Worm (Caenorhabditis elegans): ENCODE results near the gene xrn-1.

The xrn-1 gene

DNA sequence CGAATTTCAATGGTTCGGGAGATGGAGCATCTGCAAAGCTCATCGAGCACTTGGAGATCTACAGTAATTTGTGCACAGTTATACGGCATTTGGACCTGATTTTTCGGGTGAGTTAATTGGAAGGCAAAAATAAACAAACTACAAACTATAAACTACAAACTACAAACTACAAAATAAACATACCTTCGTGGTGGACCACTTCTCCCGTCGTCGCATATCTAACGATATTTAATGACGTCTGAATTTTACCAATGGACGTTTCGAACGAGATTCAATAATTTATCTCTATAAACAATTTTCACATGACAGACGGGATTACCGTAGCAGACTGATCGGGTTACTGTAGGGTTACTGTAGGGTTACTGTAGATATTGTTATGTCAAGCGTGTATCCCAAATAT lies 37.5 kb downstream of the xrn-1 start:
- no peak for TF ChIP-seq sea-1 (GFP tag; conservative IDR thresholded peaks at IDR 0.05)

DNA sequence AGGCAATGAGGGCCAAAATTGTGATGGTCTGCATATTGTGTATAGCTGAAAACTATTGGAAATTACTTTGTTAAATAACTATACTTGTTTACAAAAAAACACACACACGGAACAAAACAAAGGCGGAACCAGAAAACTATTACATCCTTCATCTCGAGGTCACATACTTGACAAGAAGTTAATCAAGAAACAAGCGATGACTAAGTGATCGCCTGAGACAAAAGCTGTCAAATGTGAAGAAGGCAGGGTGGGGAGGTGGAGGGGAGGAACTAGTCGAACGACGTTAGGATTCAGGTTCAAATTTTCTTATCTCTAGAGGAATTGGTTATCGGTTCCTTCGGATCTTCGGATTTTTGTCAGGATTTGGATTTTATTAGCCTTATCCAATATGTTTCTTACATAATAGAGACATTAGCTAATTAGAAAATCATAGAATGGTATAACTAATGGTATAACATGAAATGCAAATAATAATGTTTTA lies 40.5 kb downstream of the xrn-1 start, which contains the start of gene cpg-7:
TSS of gene cpg-7 (minus strand) at position 51 of the 481 bp plus-strand sequence.
- no peak for TF ChIP-seq tbx-37 (GFP tag; conservative IDR thresholded peaks at IDR 0.05)
- TF ChIP-seq ets-7 (tag; optimal IDR thresholded peaks at IDR 0.05): no peak
- no peak for TF ChIP-seq hmg-4 (GFP tag; optimal IDR thresholded peaks at IDR 0.05)
- no peak for TF ChIP-seq hmbx-1 (tag; optimal IDR thresholded peaks at IDR 0.05)
- no peak for TF ChIP-seq tra-4 (tag; optimal IDR thresholded peaks at IDR 0.05)
- no peak for TF ChIP-seq pes-1 (GFP tag; IDR thresholded peaks at IDR 0.05)
- TF ChIP-seq ceh-13 (GFP tag; optimal IDR thresholded peaks at IDR 0.05): no peak
- TF ChIP-seq sea-1 (GFP tag; conservative IDR thresholded peaks at IDR 0.05): no peak

DNA sequence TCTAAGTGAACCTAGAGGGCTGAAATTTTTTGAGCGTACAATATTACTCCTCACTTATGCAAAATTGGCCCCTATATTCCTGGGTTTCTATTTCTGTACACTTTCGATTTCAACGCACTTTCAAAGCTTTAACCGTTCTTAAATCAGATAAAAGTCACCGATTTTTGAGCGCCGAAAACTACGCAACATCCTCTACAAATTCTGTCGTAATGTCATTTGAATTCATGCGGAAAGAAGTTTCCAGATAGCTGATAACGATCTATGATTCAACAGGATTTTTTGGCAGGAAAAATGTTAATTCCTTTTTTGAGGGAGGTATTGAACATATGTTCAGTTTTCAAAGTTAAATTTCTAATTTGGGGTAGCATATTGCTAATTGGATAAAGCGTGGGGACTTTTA lies 44.1 kb downstream of the xrn-1 start:
- TF ChIP-seq ets-7 (tag; optimal IDR thresholded peaks at IDR 0.05) (no peak), hmbx-1 (tag; optimal IDR thresholded peaks at IDR 0.05) (no peak)

DNA sequence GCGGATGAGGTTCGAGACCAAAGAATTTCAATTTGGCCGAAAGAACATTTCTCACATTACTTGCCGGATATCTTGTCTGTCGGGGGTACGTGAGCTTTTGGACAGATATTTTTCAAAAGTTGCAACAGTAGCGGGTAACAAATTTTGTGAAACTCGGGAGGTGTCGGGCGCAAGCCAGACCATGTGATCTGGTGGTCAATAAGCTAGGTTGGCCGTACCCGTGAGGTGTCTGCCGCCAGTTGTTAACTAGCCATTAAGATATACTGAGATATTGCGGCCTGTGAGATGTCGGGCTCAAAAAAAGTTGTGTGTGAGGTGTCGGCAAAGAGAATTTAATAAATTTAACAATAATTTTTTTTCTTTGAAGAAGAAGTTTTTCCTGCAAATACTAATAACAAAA lies 49.7 kb downstream of the xrn-1 start:
- no peak for TF ChIP-seq scrt-1 (GFP tag; IDR thresholded peaks at IDR 0.05)

DNA sequence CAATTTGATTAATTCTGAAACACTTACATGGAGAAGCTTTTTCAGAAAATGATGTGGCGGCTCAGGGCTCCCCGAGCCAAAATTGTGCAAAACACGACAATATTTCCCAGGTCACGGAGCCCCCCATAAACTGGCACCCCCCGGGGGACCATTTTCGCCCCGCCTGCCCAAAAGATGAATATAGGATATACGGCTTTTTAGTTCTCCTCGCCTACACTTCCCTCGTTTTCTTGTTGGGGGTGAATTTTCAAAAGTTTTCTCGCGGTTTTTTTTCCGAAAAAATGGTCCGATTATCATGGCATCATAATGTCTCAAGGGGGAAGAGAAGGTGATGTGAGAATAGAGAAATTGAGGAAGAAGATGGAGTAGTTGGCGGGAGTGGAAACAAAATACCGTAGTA lies 53.4 kb downstream of the xrn-1 start, which contains the start of gene K09E4.4:
TSS of gene K09E4.4 (minus strand) at position 101 of the 400 bp plus-strand sequence.
- TF ChIP-seq hnd-1 (tag; optimal IDR thresholded peaks at IDR 0.05): no peak
- no peak for TF ChIP-seq hmbx-1 (tag; optimal IDR thresholded peaks at IDR 0.05)
- TF ChIP-seq tbx-11 (GFP tag; IDR thresholded peaks at IDR 0.05): no peak
- no peak for TF ChIP-seq ets-7 (tag; optimal IDR thresholded peaks at IDR 0.05)
- TF ChIP-seq pes-1 (GFP tag; IDR thresholded peaks at IDR 0.05): no peak

DNA sequence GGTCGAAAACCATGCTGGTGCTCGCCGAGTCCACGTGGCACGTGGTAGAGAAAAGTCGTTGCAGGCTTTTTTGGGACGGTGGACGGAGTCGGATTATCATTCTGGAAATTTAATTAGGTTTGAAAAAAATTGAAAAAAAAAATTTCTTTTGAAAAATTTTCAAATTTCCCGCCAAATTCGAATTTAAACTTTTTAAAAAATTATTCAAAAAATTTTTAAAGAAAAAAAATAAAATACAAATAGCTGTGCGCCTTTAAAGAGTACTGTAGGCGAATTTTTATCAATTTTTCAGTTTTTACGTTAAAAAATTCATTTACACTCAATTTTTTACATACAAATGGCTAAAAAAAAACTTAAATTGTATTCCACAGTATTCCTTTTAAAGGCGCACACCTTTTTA lies 58.1 kb downstream of the xrn-1 start, which contains the start of gene K09E4.3:
TSS of gene K09E4.3 (minus strand) at position 101 of the 400 bp plus-strand sequence.
- TF ChIP-seq aly-1 (tag; optimal IDR thresholded peaks at IDR 0.05) (no peak), ceh-13 (GFP tag; optimal IDR thresholded peaks at IDR 0.05) (no peak), B0310.2 (tag; optimal IDR thresholded peaks at IDR 0.05) (no peak)

DNA sequence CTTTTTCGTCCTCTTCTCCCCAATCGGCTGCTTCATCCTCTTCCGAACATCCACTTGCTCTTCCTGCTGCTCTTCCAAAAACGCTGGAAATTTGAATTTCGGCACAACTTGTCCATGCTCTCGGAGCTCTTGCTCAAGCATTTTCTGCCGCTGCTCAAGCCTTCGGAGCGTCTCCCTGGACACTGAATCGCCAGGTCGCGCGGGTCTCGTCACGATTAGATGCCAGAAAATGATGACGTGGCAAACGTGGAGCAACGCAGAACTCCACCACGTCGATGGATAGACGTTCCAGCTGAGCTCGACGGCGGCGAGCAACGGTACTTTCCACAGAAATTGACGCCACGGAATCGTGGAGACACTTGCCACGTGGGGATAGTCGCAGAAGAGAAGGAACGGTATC lies 60.5 kb downstream of the xrn-1 start:
- TF ChIP-seq tra-4 (tag; optimal IDR thresholded peaks at IDR 0.05) (no peak), ets-7 (tag; optimal IDR thresholded peaks at IDR 0.05) (no peak), F13C5.2 (tag; optimal IDR thresholded peaks at IDR 0.05) (no peak), tbx-11 (GFP tag; IDR thresholded peaks at IDR 0.05) (no peak), scrt-1 (GFP tag; IDR thresholded peaks at IDR 0.05) (no peak), B0310.2 (tag; optimal IDR thresholded peaks at IDR 0.05) (no peak), flt-1 (GFP tag; IDR thresholded peaks at IDR 0.05) (no peak), pes-1 (GFP tag; IDR thresholded peaks at IDR 0.05) (no peak), ceh-13 (GFP tag; optimal IDR thresholded peaks at IDR 0.05) (no peak), hmbx-1 (tag; optimal IDR thresholded peaks at IDR 0.05) (no peak), hnd-1 (tag; optimal IDR thresholded peaks at IDR 0.05) (no peak), aly-1 (tag; optimal IDR thresholded peaks at IDR 0.05) (no peak), ama-1 (optimal IDR thresholded peaks at IDR 0.05) (no peak), tbx-37 (GFP tag; conservative IDR thresholded peaks at IDR 0.05) (no peak), ceh-36 (tag; optimal IDR thresholded peaks at IDR 0.05) (no peak), sea-1 (GFP tag; conservative IDR thresholded peaks at IDR 0.05) (no peak), hmg-4 (GFP tag; optimal IDR thresholded peaks at IDR 0.05) (no peak)

DNA sequence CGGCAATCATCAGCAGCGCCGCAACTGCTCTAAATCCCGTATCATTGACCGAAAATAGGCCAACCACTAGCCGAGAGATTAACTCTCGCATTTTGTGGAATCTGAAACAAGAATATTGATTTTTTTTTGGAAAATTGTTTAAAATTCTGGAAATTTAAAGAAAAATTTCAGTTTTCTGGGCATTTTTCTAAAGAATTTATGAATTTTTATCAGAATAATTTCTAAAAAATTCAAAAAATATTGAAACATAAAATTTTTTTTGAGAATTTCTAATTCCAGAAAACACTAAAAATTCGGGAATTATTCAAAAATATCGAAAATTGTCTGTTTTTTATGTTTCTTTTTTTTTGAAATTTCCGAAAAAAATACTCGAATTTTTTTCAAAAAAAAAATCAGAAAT lies 64.0 kb downstream of the xrn-1 start, which contains the start of gene algn-3:
TSS of gene algn-3 (minus strand) at position 101 of the 400 bp plus-strand sequence.
- TF ChIP-seq ceh-13 (GFP tag; optimal IDR thresholded peaks at IDR 0.05) (no peak), B0310.2 (tag; optimal IDR thresholded peaks at IDR 0.05) (no peak), F13C5.2 (tag; optimal IDR thresholded peaks at IDR 0.05) (no peak), tra-4 (tag; optimal IDR thresholded peaks at IDR 0.05) (no peak), pes-1 (GFP tag; IDR thresholded peaks at IDR 0.05) (no peak)

DNA sequence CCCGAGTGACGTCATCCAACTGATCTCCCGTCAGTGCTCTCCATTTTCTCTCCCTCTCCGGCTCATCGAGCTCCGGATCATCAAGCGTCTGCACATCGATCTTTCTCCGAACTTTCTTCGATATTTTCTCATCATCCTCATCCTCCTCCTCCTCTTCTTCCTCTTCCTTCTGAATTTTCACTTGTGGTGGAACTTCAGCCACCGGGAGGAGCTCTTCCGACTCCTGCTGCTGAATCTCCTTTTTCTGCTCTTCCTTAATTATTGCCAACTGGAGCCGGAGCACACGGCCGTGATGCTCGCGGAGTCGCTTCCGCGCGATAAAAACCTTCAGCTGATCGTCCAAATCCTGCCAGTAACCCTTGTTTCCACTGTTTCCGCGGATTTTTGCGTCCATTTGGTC lies 67.6 kb downstream of the xrn-1 start:
- no peak for TF ChIP-seq F13C5.2 (tag; optimal IDR thresholded peaks at IDR 0.05)
- TF ChIP-seq ceh-13 (GFP tag; optimal IDR thresholded peaks at IDR 0.05): no peak
- TF ChIP-seq ceh-36 (tag; optimal IDR thresholded peaks at IDR 0.05): no peak
- no peak for TF ChIP-seq aly-1 (tag; optimal IDR thresholded peaks at IDR 0.05)
- no peak for TF ChIP-seq tbx-11 (GFP tag; IDR thresholded peaks at IDR 0.05)
- TF ChIP-seq ama-1 (optimal IDR thresholded peaks at IDR 0.05): no peak
- TF ChIP-seq hmbx-1 (tag; optimal IDR thresholded peaks at IDR 0.05): no peak
- TF ChIP-seq ets-7 (tag; optimal IDR thresholded peaks at IDR 0.05): no peak
- no peak for TF ChIP-seq pes-1 (GFP tag; IDR thresholded peaks at IDR 0.05)
- no peak for TF ChIP-seq flt-1 (GFP tag; IDR thresholded peaks at IDR 0.05)
- no peak for TF ChIP-seq tra-4 (tag; optimal IDR thresholded peaks at IDR 0.05)
- TF ChIP-seq hmg-4 (GFP tag; optimal IDR thresholded peaks at IDR 0.05): no peak
- no peak for TF ChIP-seq tbx-37 (GFP tag; conservative IDR thresholded peaks at IDR 0.05)
- no peak for TF ChIP-seq sea-1 (GFP tag; conservative IDR thresholded peaks at IDR 0.05)
- TF ChIP-seq hnd-1 (tag; optimal IDR thresholded peaks at IDR 0.05): no peak
- TF ChIP-seq B0310.2 (tag; optimal IDR thresholded peaks at IDR 0.05): no peak
- TF ChIP-seq scrt-1 (GFP tag; IDR thresholded peaks at IDR 0.05): no peak
